Worm (Caenorhabditis elegans) whole organism, L4/young adult: Measurements from ENCODE around the gene F22B3.7.

ENCODE experiments used
- W03F9.2 ChIP-seq: fragments of 150-350 bp; optimal IDR thresholded peaks from 2 replicates; lab custom pipeline; 2014; ENCODE audit warnings: missing biosample characterization, missing genetic modification characterization
- dao-5 ChIP-seq: sonication (generic microtip); optimal IDR thresholded peaks from 2 replicates; lab custom pipeline; 2016; ENCODE audit warnings: missing genotype, missing genetic modification characterization, moderate library complexity, missing compliant biosample characterization
- him-1 ChIP-seq: sonication (generic microtip); optimal IDR thresholded peaks from 2 replicates; lab custom pipeline; 2016; ENCODE audit warnings: missing genotype, missing genetic modification reagents, missing genetic modification characterization, missing compliant biosample characterization

ce11 chrIV:11424830-11425229 is 3.2 kb upstream of the F22B3.7 start, which contains the start of gene F22B3.8:
- TF ChIP-seq dao-5 = no peak
- no peak for TF ChIP-seq W03F9.2
- no peak for TF ChIP-seq him-1 (tag; lab: Kevin White, UChicago)
